Fruit fly (Drosophila melanogaster) whole organism, larva: ENCODE data around the gene PPP4R2r.

Experiments used
- noc ChIP-seq: fragments of 200-800 bp; sonication (Bioruptor generic); optimal IDR thresholded peaks from 3 replicates; lab custom pipeline; 2019; ENCODE audit warnings: missing biosample characterization, mild to moderate bottlenecking, missing genetic modification characterization, moderate library complexity

PPP4R2r gene

dm6 chrX:10486144-10487030 is 7.7 kb downstream of the PPP4R2r start:
- peak; percentile 85 for TF ChIP-seq noc (tag; lab: Kevin White, UChicago)

- no peak for TF ChIP-seq noc (tag; lab: Kevin White, UChicago)
These were observed 8.5 kb downstream of the PPP4R2r start, which contains the start of gene CG32687 for dm6 chrX:10487105-10487504. Gene CG32687, minus strand, starts transcription at chrX:10487205.

- peak; percentile 95 for TF ChIP-seq noc (tag; lab: Kevin White, UChicago)
These were observed 9.4 kb downstream of the PPP4R2r start for dm6 chrX:10487964-10488605.

- TF ChIP-seq noc (tag; lab: Kevin White, UChicago) = no peak
These were observed 17.7 kb downstream of the PPP4R2r start for dm6 chrX:10496319-10496718.

dm6 chrX:10513611-10514010 is 35.0 kb downstream of the PPP4R2r start:
- TF ChIP-seq noc (tag; lab: Kevin White, UChicago) = no peak

dm6 chrX:10514850-10515249 is 36.2 kb downstream of the PPP4R2r start:
- TF ChIP-seq noc (tag; lab: Kevin White, UChicago) = no peak

dm6 chrX:10515323-10515853 is 36.8 kb downstream of the PPP4R2r start:
- TF ChIP-seq noc (tag; lab: Kevin White, UChicago) = no peak
